Fruit fly (Drosophila melanogaster): ENCODE data around the gene Mnt.
A peak's percentile ranks its signal among the peaks of the same experiment; 100 is the strongest.

Mnt gene

dm6 chrX:3684809-3685533, 13.4 kb downstream of the Mnt start (continued):
- TF ChIP-seq CG3281 (GFP tag; optimal IDR thresholded peaks at IDR 0.05) (no peak), bsh (GFP tag; optimal IDR thresholded peaks at IDR 0.05) (peak in 1 of 2 experiments; percentile 73), sr (GFP tag; IDR thresholded peaks at IDR 0.05) (no peak), cad (GFP tag; optimal IDR thresholded peaks at IDR 0.05) (no peak), Rx (GFP tag; IDR thresholded peaks at IDR 0.05) (no peak), D19B (GFP tag; optimal IDR thresholded peaks at IDR 0.05) (peak; percentile 2), ttk (GFP tag; IDR thresholded peaks at IDR 0.05) (no peak), stwl (tag; optimal IDR thresholded peaks at IDR 0.05) (no peak), ham (GFP tag; IDR thresholded peaks at IDR 0.05) (no peak), cg (GFP tag; optimal IDR thresholded peaks at IDR 0.05) (no peak), CG2712 (tag; optimal IDR thresholded peaks at IDR 0.05) (no peak), gem (tag; optimal IDR thresholded peaks at IDR 0.05) (peak; percentile 42), Rfx (GFP tag; IDR thresholded peaks at IDR 0.05) (no peak), sima (GFP tag; optimal IDR thresholded peaks at IDR 0.05) (no peak), chn (GFP tag; optimal IDR thresholded peaks at IDR 0.05) (no peak), Dref (GFP tag; IDR thresholded peaks at IDR 0.05) (no peak), PHDP (tag; optimal IDR thresholded peaks at IDR 0.05) (peak; percentile 27), CG1602 (GFP tag; optimal IDR thresholded peaks at IDR 0.05) (no peak), Blimp-1 (GFP tag; optimal IDR thresholded peaks at IDR 0.05) (no peak), CG2678 (tag; optimal IDR thresholded peaks at IDR 0.05) (peak; percentile 18), CG9797 (GFP tag; optimal IDR thresholded peaks at IDR 0.05) (no peak), pros (GFP tag; optimal IDR thresholded peaks at IDR 0.05) (no peak), CG18262 (tag; optimal IDR thresholded peaks at IDR 0.05) (peak; percentile 0), tap (tag; optimal IDR thresholded peaks at IDR 0.05) (no peak), ac (GFP tag; optimal IDR thresholded peaks at IDR 0.05) (no peak), Poxn (GFP tag; IDR thresholded peaks at IDR 0.05) (no peak), bowl (GFP tag; IDR thresholded peaks at IDR 0.05) (no peak), CG4707 (GFP tag; optimal IDR thresholded peaks at IDR 0.05) (no peak), CG30020 (tag; optimal IDR thresholded peaks at IDR 0.05) (no peak), CG10147 (GFP tag; optimal IDR thresholded peaks at IDR 0.05) (no peak), cwo (GFP tag; optimal IDR thresholded peaks at IDR 0.05) (no peak), unpg (GFP tag; optimal IDR thresholded peaks at IDR 0.05) (peak; percentile 15), Oli (tag; optimal IDR thresholded peaks at IDR 0.05) (peak; percentile 2), HHEX (GFP tag; optimal IDR thresholded peaks at IDR 0.05) (no peak), zfh1 (GFP tag; IDR thresholded peaks at IDR 0.05) (no peak), CG7271 (tag; optimal IDR thresholded peaks at IDR 0.05) (no peak), Doc3 (GFP tag; IDR thresholded peaks at IDR 0.05; ENCODE audit: partially characterized antibody) (no peak), Deaf1 (tag; optimal IDR thresholded peaks at IDR 0.05) (no peak), bbx (GFP tag; IDR thresholded peaks at IDR 0.05; ENCODE audit: partially characterized antibody) (no peak)

dm6 chrX:3685534-3685922, 13.9 kb downstream of the Mnt start:
- no peak for TF ChIP-seq bigmax (GFP tag; optimal IDR thresholded peaks at IDR 0.05)
- TF ChIP-seq Adf1 (GFP tag; IDR thresholded peaks at IDR 0.05): peak; percentile 9; the same call in 1 of the 2 replicates
- peak; percentile 2 for TF ChIP-seq cg (GFP tag; optimal IDR thresholded peaks at IDR 0.05)
- no peak for TF ChIP-seq HLH4C (GFP tag; IDR thresholded peaks at IDR 0.05; ENCODE audit: partially characterized antibody)
- no peak for TF ChIP-seq lab (GFP tag; optimal IDR thresholded peaks at IDR 0.05)
- no peak for TF ChIP-seq esg (GFP tag; conservative IDR thresholded peaks at IDR 0.05)
- 0 out of 4 replicates have a peak, but pooled peaks have one; percentile 43 for TF ChIP-seq chinmo (GFP tag; IDR thresholded peaks at IDR 0.05; ENCODE audit: partially characterized antibody)
- no peak for TF ChIP-seq Atf6 (GFP tag; IDR thresholded peaks at IDR 0.05)
- TF ChIP-seq D19A (tag; optimal IDR thresholded peaks at IDR 0.05): no peak
- peak; percentile 57 for TF ChIP-seq CG17385 (GFP tag; optimal IDR thresholded peaks at IDR 0.05)
- TF ChIP-seq emc (GFP tag; optimal IDR thresholded peaks at IDR 0.05): no peak
- 0 out of 3 replicates have a peak, but pooled peaks have one; percentile 26 for TF ChIP-seq sr (GFP tag; IDR thresholded peaks at IDR 0.05)
- TF ChIP-seq Trl (optimal IDR thresholded peaks at IDR 0.05): peak; percentile 23 to 39
- no peak for TF ChIP-seq Trl (GFP tag; optimal IDR thresholded peaks at IDR 0.05)
- TF ChIP-seq B-H1 (GFP tag; IDR thresholded peaks at IDR 0.05): no peak
